Worm (Caenorhabditis elegans) whole organism, L1 larva: ENCODE data around the gene acl-3.

Source experiments
- C04F5.9 ChIP-seq: sonication (generic microtip); optimal IDR thresholded peaks from 2 replicates; lab custom pipeline; 2016; ENCODE audit warnings: missing genetic modification characterization, missing compliant biosample characterization
- C16A3.4 ChIP-seq: fragments of 150-350 bp; optimal IDR thresholded peaks from 2 replicates; lab custom pipeline; 2014; ENCODE audit warnings: missing biosample characterization, missing genetic modification characterization
- C34B4.2 ChIP-seq: sonication (generic microtip); optimal IDR thresholded peaks from 2 replicates; lab custom pipeline; 2017; ENCODE audit warnings: mild to moderate bottlenecking, missing genetic modification characterization, missing compliant biosample characterization
- F16B12.6 ChIP-seq: fragments of 150-350 bp; optimal IDR thresholded peaks from 2 replicates; lab custom pipeline; 2014; ENCODE audit warnings: missing biosample characterization, missing genetic modification characterization
- Y116A8C.19 ChIP-seq: sonication (generic microtip); optimal IDR thresholded peaks from 2 replicates; lab custom pipeline; 2016; ENCODE audit warnings: missing compliant biosample characterization, missing genetic modification characterization, borderline replicate concordance
- alr-1 ChIP-seq: fragments of 200-800 bp; sonication (Bioruptor generic); optimal IDR thresholded peaks from 2 replicates; lab custom pipeline; 2018; ENCODE audit warnings: borderline replicate concordance, mild to moderate bottlenecking, missing genetic modification characterization, missing compliant biosample characterization
- aly-2 ChIP-seq: fragments of 150-350 bp; optimal IDR thresholded peaks from 2 replicates; lab custom pipeline; 2014; ENCODE audit warnings: missing biosample characterization, missing genetic modification characterization
- ama-1 ChIP-seq: fragments of 150-350 bp; optimal IDR thresholded peaks from 2 replicates; lab custom pipeline; 2014
- blmp-1 ChIP-seq: fragments of 150-350 bp; optimal IDR thresholded peaks from 2 replicates; lab custom pipeline; 2014; ENCODE audit warnings: missing biosample characterization, missing genetic modification characterization
- ceh-63 ChIP-seq: fragments of 200-800 bp; sonication (Bioruptor generic); optimal IDR thresholded peaks from 2 replicates; lab custom pipeline; 2018; ENCODE audit warnings: mild to moderate bottlenecking, missing genetic modification characterization, missing compliant biosample characterization
- ceh-90 ChIP-seq: sonication (generic microtip); optimal IDR thresholded peaks from 2 replicates; lab custom pipeline; 2016; ENCODE audit warnings: missing genetic modification characterization, missing compliant biosample characterization
- ces-1 ChIP-seq: fragments of 150-350 bp; optimal IDR thresholded peaks from 2 replicates; lab custom pipeline; 2014; ENCODE audit warnings: missing biosample characterization, missing genetic modification reagents, missing genetic modification characterization
- dpl-1 ChIP-seq, 3 experiments: fragments of 150-350 bp in 2 of 3; sonication (generic microtip) in 1 of 3; optimal IDR thresholded peaks; 2 replicates each; lab custom pipeline; 2014 to 2017; ENCODE audit warnings: missing biosample characterization in 3 of 3, missing genetic modification characterization in 3 of 3, missing genetic modification reagents in 3 of 3
- efl-1 ChIP-seq, 4 experiments: fragments of 150-350 bp; optimal IDR thresholded peaks in 3 of 4; peaks in 1 of 4; 1 replicate in 1 of 4; 2 replicates in 3 of 4; lab custom pipeline; 2014; ENCODE audit warnings: missing biosample characterization in 2 of 4, missing genetic modification characterization in 2 of 4, missing genetic modification reagents in 2 of 4
- egl-13 ChIP-seq: sonication (generic microtip); optimal IDR thresholded peaks from 2 replicates; lab custom pipeline; 2016; ENCODE audit warnings: missing genotype, missing genetic modification reagents, missing genetic modification characterization, missing compliant biosample characterization
- elt-3 ChIP-seq, 6 experiments: fragments of 150-350 bp in 1 of 6; sonication (generic microtip); optimal IDR thresholded peaks; 2 replicates each; lab custom pipeline; 2017 to 2018; ENCODE audit warnings: missing biosample characterization in 6 of 6, missing genetic modification characterization in 6 of 6, inconsistent platforms in 1 of 6
- fkh-10 ChIP-seq: sonication (generic microtip); optimal IDR thresholded peaks from 2 replicates; lab custom pipeline; 2017; ENCODE audit warnings: missing biosample characterization, missing genetic modification reagents, missing genetic modification characterization
- fos-1 ChIP-seq: fragments of 150-350 bp; optimal IDR thresholded peaks from 2 replicates; lab custom pipeline; 2014; ENCODE audit warnings: missing biosample characterization, missing genetic modification characterization
- grh-1 ChIP-seq: fragments of 200-800 bp; sonication (Bioruptor generic); IDR thresholded peaks from 2 replicates; pipeline ENCODE4 v1.3.6; 2022; ENCODE audit warnings: missing genetic modification reagents, missing genetic modification characterization, missing compliant biosample characterization
- hlh-4 ChIP-seq: sonication (generic microtip); optimal IDR thresholded peaks from 2 replicates; lab custom pipeline; 2016; ENCODE audit warnings: mild to moderate bottlenecking, missing genetic modification characterization, missing compliant biosample characterization
- hpl-2 ChIP-seq: fragments of 150-350 bp; optimal IDR thresholded peaks from 2 replicates; lab custom pipeline; 2014; ENCODE audit warnings: missing biosample characterization, missing genetic modification reagents, missing genetic modification characterization
- lin-14 ChIP-seq: fragments of 200-800 bp; sonication (Bioruptor generic); optimal IDR thresholded peaks from 2 replicates; lab custom pipeline; 2018; ENCODE audit warnings: mild to moderate bottlenecking, missing genetic modification characterization, moderate library complexity, missing compliant biosample characterization
- lin-15B ChIP-seq: fragments of 150-350 bp; sonication (generic microtip); optimal IDR thresholded peaks from 3 replicates; lab custom pipeline; 2014; ENCODE audit warnings: missing biosample characterization, missing genetic modification characterization
- lin-35 ChIP-seq, 2 experiments: fragments of 150-350 bp; optimal IDR thresholded peaks; 2 replicates each; lab custom pipeline; 2014; ENCODE audit warnings: missing biosample characterization in 2 of 2, missing genetic modification characterization in 2 of 2, missing genetic modification reagents in 2 of 2
- lin-39 ChIP-seq: fragments of 150-350 bp; optimal IDR thresholded peaks from 2 replicates; lab custom pipeline; 2014; ENCODE audit warnings: missing biosample characterization, missing genetic modification reagents, missing genetic modification characterization
- lir-3 ChIP-seq: sonication (generic microtip); optimal IDR thresholded peaks from 2 replicates; lab custom pipeline; 2016; ENCODE audit warnings: mild to moderate bottlenecking, missing genetic modification characterization, moderate library complexity, missing compliant biosample characterization; ENCODE audit not compliant: poor library complexity
- mab-9 ChIP-seq: fragments of 200-800 bp; sonication (Bioruptor generic); IDR thresholded peaks from 2 replicates; pipeline ENCODE4 v1.3.6; 2022; ENCODE audit warnings: missing genetic modification reagents, missing genetic modification characterization, missing compliant biosample characterization
- mdl-1 ChIP-seq, 2 experiments: fragments of 150-350 bp; optimal IDR thresholded peaks; 2 replicates each; lab custom pipeline; 2014 to 2017; ENCODE audit warnings: missing biosample characterization in 2 of 2, missing genetic modification characterization in 2 of 2, inconsistent platforms in 1 of 2
- nhr-12 ChIP-seq: sonication (generic microtip); optimal IDR thresholded peaks from 2 replicates; lab custom pipeline; 2017; ENCODE audit warnings: missing biosample characterization, missing genetic modification characterization
- nhr-20 ChIP-seq: sonication (generic microtip); optimal IDR thresholded peaks from 2 replicates; lab custom pipeline; 2016; ENCODE audit warnings: mild to moderate bottlenecking, missing genetic modification characterization, missing compliant biosample characterization
- nhr-237 ChIP-seq: fragments of 150-350 bp; optimal IDR thresholded peaks from 2 replicates; lab custom pipeline; 2014; ENCODE audit warnings: missing biosample characterization, missing genetic modification characterization
- nhr-77 ChIP-seq: fragments of 150-350 bp; optimal IDR thresholded peaks from 2 replicates; lab custom pipeline; 2014; ENCODE audit warnings: missing biosample characterization, missing genetic modification characterization
- nhr-85 ChIP-seq: sonication (generic microtip); peaks from one replicate; lab custom pipeline; 2016; ENCODE audit warnings: missing genetic modification characterization, inconsistent platforms, missing compliant biosample characterization
- pag-3 ChIP-seq: sonication (generic microtip); optimal IDR thresholded peaks from 2 replicates; lab custom pipeline; 2017; ENCODE audit warnings: missing genetic modification characterization, mild to moderate bottlenecking, missing compliant biosample characterization, antibody characterized with exemption, borderline replicate concordance; ENCODE audit not compliant: insufficient read depth
- pqm-1 ChIP-seq: sonication (generic microtip); optimal IDR thresholded peaks from 3 replicates; lab custom pipeline; 2017; ENCODE audit warnings: missing biosample characterization, missing genetic modification characterization
- rnt-1 ChIP-seq: sonication (generic microtip); optimal IDR thresholded peaks from 2 replicates; lab custom pipeline; 2016; ENCODE audit warnings: mild to moderate bottlenecking, missing genetic modification characterization, moderate library complexity, missing compliant biosample characterization
- snpc-4 ChIP-seq: fragments of 150-350 bp; optimal IDR thresholded peaks from 2 replicates; lab custom pipeline; 2014; ENCODE audit warnings: missing biosample characterization, missing genetic modification characterization
- tbx-2 ChIP-seq: sonication (generic microtip); optimal IDR thresholded peaks from 2 replicates; lab custom pipeline; 2016; ENCODE audit warnings: missing genetic modification characterization, missing compliant biosample characterization
- unc-130 ChIP-seq: fragments of 150-350 bp; optimal IDR thresholded peaks from 2 replicates; lab custom pipeline; 2017; ENCODE audit warnings: missing biosample characterization, missing genetic modification characterization, inconsistent platforms
- unc-62 ChIP-seq: fragments of 150-350 bp; optimal IDR thresholded peaks from 2 replicates; lab custom pipeline; 2014; ENCODE audit warnings: missing biosample characterization, missing genetic modification reagents, missing genetic modification characterization
- vab-15 ChIP-seq: sonication (generic microtip); optimal IDR thresholded peaks from 2 replicates; lab custom pipeline; 2017; ENCODE audit warnings: missing genotype, mild to moderate bottlenecking, missing genetic modification characterization, missing compliant biosample characterization
- zag-1 ChIP-seq: fragments of 150-350 bp; optimal IDR thresholded peaks from 2 replicates; lab custom pipeline; 2014; ENCODE audit warnings: missing biosample characterization, missing genetic modification characterization
- ztf-11 ChIP-seq, 2 experiments: sonication (generic microtip); optimal IDR thresholded peaks; 2 replicates each; lab custom pipeline; 2016 to 2017; ENCODE audit warnings: missing genetic modification characterization in 2 of 2, missing biosample characterization in 1 of 2, missing compliant biosample characterization in 1 of 2
- ztf-4 ChIP-seq: fragments of 150-350 bp; optimal IDR thresholded peaks from 2 replicates; lab custom pipeline; 2014; ENCODE audit warnings: missing biosample characterization, missing genetic modification characterization

The acl-3 gene

DNA sequence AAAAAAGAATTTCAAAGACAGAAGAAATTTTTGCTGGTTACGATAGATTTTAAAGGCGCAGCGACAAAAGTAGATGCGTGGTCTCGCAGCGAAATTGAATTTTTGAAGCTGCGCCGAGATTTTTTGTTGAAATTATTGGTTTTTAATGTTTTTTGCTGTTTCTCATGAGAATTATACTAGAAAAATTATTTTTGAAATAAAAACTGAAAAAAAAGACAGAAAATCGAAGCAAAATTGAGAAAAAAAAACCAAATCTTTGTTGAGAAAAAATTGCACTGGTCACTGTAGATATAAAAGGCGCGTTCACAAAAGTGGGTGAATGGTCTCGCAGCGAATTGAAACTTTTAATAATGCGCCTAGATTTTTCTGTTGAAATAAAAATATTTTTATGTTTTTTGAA is 43.8 kb upstream of the acl-3 start:
- no peak for TF ChIP-seq aly-2
- TF ChIP-seq tbx-2 (tag; lab: Kevin White, UChicago), result no peak
- TF ChIP-seq pag-3 (tag; lab: Kevin White, UChicago), result no peak
- TF ChIP-seq ceh-63 (GFP tag; lab: Kevin White, UChicago), result no peak
- TF ChIP-seq lin-15B (tag; lab: Kevin White, UChicago), result no peak
- TF ChIP-seq snpc-4 (tag; lab: Kevin White, UChicago), result no peak
- TF ChIP-seq, all 84 proteins: peak for 0

DNA sequence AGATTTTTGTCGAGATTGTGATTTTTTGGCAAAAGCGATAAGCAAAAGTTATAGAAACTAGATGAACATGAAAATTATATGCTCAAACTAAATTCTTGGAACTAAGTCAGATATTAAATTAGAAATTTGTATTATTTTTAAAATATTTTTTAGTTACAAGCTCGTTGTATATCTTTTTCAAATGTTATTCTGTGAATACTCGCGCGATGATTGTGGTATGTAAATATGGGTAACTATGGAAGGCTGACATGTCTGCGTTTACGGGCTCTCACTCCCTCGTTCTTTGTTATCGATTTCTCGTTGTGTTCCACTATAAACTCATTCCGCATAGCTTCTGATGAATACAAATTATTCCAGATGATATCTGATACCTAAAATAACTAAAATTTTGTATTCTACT is 42.3 kb upstream of the acl-3 start, which contains the start of gene ZK792.7:
Gene ZK792.7 (plus strand): TSS at position 301 of the 400 bp plus-strand sequence.
- no peak for TF ChIP-seq ama-1
- TF ChIP-seq mdl-1 (tag; optimal IDR thresholded peaks at IDR 0.05; lab: Kevin White, UChicago), result no peak
- TF ChIP-seq nhr-77 (tag; lab: Kevin White, UChicago), result no peak
- TF ChIP-seq snpc-4 (tag; lab: Kevin White, UChicago), result no peak
- no peak for TF ChIP-seq C34B4.2 (tag; lab: Kevin White, UChicago)
- no peak for TF ChIP-seq ceh-90 (tag; lab: Kevin White, UChicago)
- TF ChIP-seq, all 84 proteins: peak for 0

DNA sequence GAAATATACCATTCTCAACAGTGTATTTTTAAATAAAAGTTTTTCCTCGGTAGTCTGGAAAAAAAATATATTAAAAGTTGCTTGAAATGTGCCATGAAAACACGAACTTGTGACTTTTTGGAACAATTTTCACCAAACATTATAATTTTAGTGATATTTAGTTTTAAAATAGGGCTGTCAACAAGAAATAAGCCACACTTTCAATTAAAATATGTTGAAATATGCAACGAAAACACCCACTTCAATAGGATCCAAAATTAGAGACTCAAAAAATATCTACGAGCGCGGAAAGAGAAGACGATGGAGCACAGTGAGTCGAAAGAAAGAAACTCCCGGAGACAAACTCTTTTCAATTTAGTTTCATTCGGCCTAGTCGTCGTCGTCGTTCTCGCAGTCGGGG is 41.7 kb upstream of the acl-3 start, which contains the start of gene ZK792.12:
Gene ZK792.12 (plus strand): TSS at position 301 of the 400 bp plus-strand sequence.
- TF ChIP-seq egl-13 (tag; lab: Kevin White, UChicago), result no peak

DNA sequence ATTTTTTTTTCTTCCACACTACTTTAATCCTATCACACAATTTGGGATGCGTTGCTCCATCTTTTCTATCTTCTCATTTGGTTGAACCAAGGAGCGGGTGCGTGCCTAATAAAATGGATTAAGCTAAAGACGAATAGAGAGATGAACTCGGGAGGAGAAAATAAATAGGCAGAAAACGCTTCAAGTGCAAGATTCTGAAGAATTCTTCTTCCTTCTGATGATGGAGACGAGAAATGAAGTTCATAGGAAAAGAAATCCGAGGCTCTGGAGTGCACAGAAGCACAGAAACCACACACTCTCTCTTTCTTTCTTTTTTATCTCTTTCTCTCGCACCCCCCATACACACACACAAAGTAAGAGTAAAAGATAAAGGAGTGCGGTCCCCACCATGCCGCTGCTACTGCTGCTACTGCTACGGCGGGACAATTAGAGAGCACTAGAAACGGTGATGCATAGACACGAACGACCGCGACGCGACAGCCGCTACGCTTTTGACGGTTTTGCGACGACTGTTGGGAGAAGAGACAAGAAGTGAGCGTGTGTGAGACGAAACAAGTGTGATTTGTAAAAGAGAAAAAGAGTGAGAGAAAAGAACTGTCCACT is 40.3 kb upstream of the acl-3 start:
- TF ChIP-seq nhr-12 (no peak), efl-1 (optimal IDR thresholded peaks at IDR 0.05; lab: Kevin White, UChicago) (peak; percentile 63 to 70), efl-1 (GFP tag; optimal IDR thresholded peaks at IDR 0.05 in 1 of 2; lab: Kevin White, UChicago) (peak; percentile 26 to 70), rnt-1 (tag; lab: Kevin White, UChicago) (peak; percentile 80), hlh-4 (tag; lab: Kevin White, UChicago) (no peak), tbx-2 (tag; lab: Kevin White, UChicago) (peak; percentile 73), dpl-1 (GFP tag; optimal IDR thresholded peaks at IDR 0.05; lab: Kevin White, UChicago) (peak; percentile 34 to 61 (median 48)), fkh-10 (GFP tag; lab: Kevin White, UChicago) (peak; percentile 61), ztf-11 (tag; optimal IDR thresholded peaks at IDR 0.05; lab: Kevin White, UChicago) (no peak), hpl-2 (no peak), pag-3 (tag; lab: Kevin White, UChicago) (no peak), unc-130 (tag; lab: Kevin White, UChicago) (no peak), F16B12.6 (no peak), ces-1 (GFP tag; lab: Kevin White, UChicago) (peak; percentile 88), pqm-1 (no peak), unc-62 (GFP tag; lab: Kevin White, UChicago) (no peak), lin-14 (GFP tag; lab: Kevin White, UChicago) (peak; percentile 95), ztf-4 (peak; percentile 22), fos-1 (no peak), nhr-20 (tag; lab: Kevin White, UChicago) (peak; percentile 85), zag-1 (no peak), elt-3 (tag; optimal IDR thresholded peaks at IDR 0.05; lab: Kevin White, UChicago) (peak in 5 of 6 experiments; percentile 2 to 84 (median 31)), nhr-237 (peak; percentile 67), alr-1 (tag; lab: Kevin White, UChicago) (no peak), lir-3 (tag; lab: Kevin White, UChicago) (peak; percentile 20), C16A3.4 (tag; lab: Kevin White, UChicago) (peak; percentile 76), Y116A8C.19 (no peak), C04F5.9 (tag; lab: Kevin White, UChicago) (no peak), lin-35 (GFP tag; optimal IDR thresholded peaks at IDR 0.05; lab: Kevin White, UChicago) (peak; percentile 57 to 82), nhr-85 (tag; lab: Kevin White, UChicago) (peak; percentile 86), vab-15 (tag; lab: Kevin White, UChicago) (no peak), ama-1 (no peak), mab-9 (no peak), ceh-90 (tag; lab: Kevin White, UChicago) (no peak), lin-39 (tag; lab: Kevin White, UChicago) (no peak), blmp-1 (tag; lab: Kevin White, UChicago) (peak; percentile 97), C34B4.2 (tag; lab: Kevin White, UChicago) (no peak), grh-1 (GFP tag; lab: Robert Waterston, UW) (no peak)
